Fruit fly (Drosophila melanogaster) whole organism, adult: ENCODE measurements around the gene x16.
A peak's percentile ranks its signal among the peaks of the same experiment; 100 is the strongest.

Experiments used
- CG11617 ChIP-seq: fragments of 200-800 bp; sonication (Bioruptor generic); optimal IDR thresholded peaks from 2 replicates; lab custom pipeline; 2017; ENCODE audit warnings: mild to moderate bottlenecking, missing biosample characterization, missing genetic modification reagents, missing genetic modification characterization
- CG12768 ChIP-seq: fragments of 200-800 bp; sonication (Bioruptor generic); optimal IDR thresholded peaks from 2 replicates; lab custom pipeline; 2017; ENCODE audit warnings: missing biosample characterization, missing genetic modification characterization, mild to moderate bottlenecking, moderate library complexity, missing genetic modification reagents
- CG14711 ChIP-seq: fragments of 200-800 bp; sonication (Bioruptor generic); optimal IDR thresholded peaks from 2 replicates; lab custom pipeline; 2018; ENCODE audit warnings: missing biosample characterization, mild to moderate bottlenecking, missing genetic modification characterization, moderate library complexity
- CG1620 ChIP-seq: fragments of 200-800 bp; sonication (Bioruptor generic); optimal IDR thresholded peaks from 2 replicates; lab custom pipeline; 2016; ENCODE audit warnings: missing biosample characterization, missing genetic modification characterization
- CG33017 ChIP-seq: fragments of 200-800 bp; sonication (Bioruptor generic); optimal IDR thresholded peaks from 2 replicates; lab custom pipeline; 2018; ENCODE audit warnings: missing biosample characterization, mild to moderate bottlenecking, missing genetic modification characterization, moderate library complexity
- CG5204 ChIP-seq: fragments of 200-800 bp; sonication (Bioruptor generic); optimal IDR thresholded peaks from 2 replicates; lab custom pipeline; 2016; ENCODE audit warnings: missing biosample characterization, missing genetic modification characterization
- CG7045 ChIP-seq: fragments of 200-800 bp; sonication (Bioruptor generic); optimal IDR thresholded peaks from 2 replicates; lab custom pipeline; 2017; ENCODE audit warnings: missing biosample characterization, mild to moderate bottlenecking, missing genetic modification characterization
- CG7101 ChIP-seq: fragments of 200-800 bp; sonication (Bioruptor generic); optimal IDR thresholded peaks from 2 replicates; lab custom pipeline; 2018; ENCODE audit warnings: missing biosample characterization, mild to moderate bottlenecking, missing genetic modification characterization, moderate library complexity
- Clk ChIP-seq: fragments of 200-800 bp; sonication (Bioruptor generic); optimal IDR thresholded peaks from 2 replicates; lab custom pipeline; 2017; ENCODE audit warnings: missing biosample characterization, missing genetic modification characterization
- Crg-1 ChIP-seq: fragments of 200-800 bp; sonication (Bioruptor generic); optimal IDR thresholded peaks from 2 replicates; lab custom pipeline; 2016; ENCODE audit warnings: missing biosample characterization, missing genetic modification characterization
- Hr96 ChIP-seq: fragments of 200-800 bp; sonication (Bioruptor generic); optimal IDR thresholded peaks from 2 replicates; lab custom pipeline; 2016; ENCODE audit warnings: missing biosample characterization, missing genetic modification characterization
- Mnt ChIP-seq: fragments of 200-800 bp; sonication (Bioruptor generic); optimal IDR thresholded peaks from 2 replicates; lab custom pipeline; 2016; ENCODE audit warnings: missing biosample characterization, mild to moderate bottlenecking, missing genetic modification characterization
- bab1 ChIP-seq: fragments of 200-800 bp; sonication (Bioruptor generic); optimal IDR thresholded peaks from 3 replicates; lab custom pipeline; 2019; ENCODE audit warnings: missing biosample characterization, mild to moderate bottlenecking, missing genetic modification characterization, moderate library complexity
- cic ChIP-seq: fragments of 200-800 bp; sonication (Bioruptor generic); optimal IDR thresholded peaks from 2 replicates; lab custom pipeline; 2017; ENCODE audit warnings: missing biosample characterization, mild to moderate bottlenecking, missing genetic modification characterization, moderate library complexity
- cnc ChIP-seq, 2 experiments: fragments of >200 bp; optimal IDR thresholded peaks; 2 replicates each; lab custom pipeline; 2017
- kay ChIP-seq: fragments of 200-800 bp; sonication (Bioruptor generic); peaks from one replicate; lab custom pipeline; 2016; ENCODE audit warnings: missing biosample characterization, missing genetic modification characterization, borderline replicate concordance
- ovo ChIP-seq: fragments of 200-800 bp; sonication (Bioruptor generic); optimal IDR thresholded peaks from 2 replicates; lab custom pipeline; 2016; ENCODE audit warnings: missing biosample characterization, missing genetic modification characterization
- pad ChIP-seq: fragments of 200-800 bp; sonication (Bioruptor generic); optimal IDR thresholded peaks from 3 replicates; lab custom pipeline; 2017; ENCODE audit warnings: missing biosample characterization, missing genetic modification characterization, mild to moderate bottlenecking, moderate library complexity, missing genetic modification reagents
- tj ChIP-seq: fragments of 200-800 bp; sonication (Bioruptor generic); optimal IDR thresholded peaks from 3 replicates; lab custom pipeline; 2017; ENCODE audit warnings: missing biosample characterization, mild to moderate bottlenecking, missing genetic modification characterization, moderate library complexity
- toe ChIP-seq: fragments of 200-800 bp; sonication (Bioruptor generic); optimal IDR thresholded peaks from 2 replicates; lab custom pipeline; 2016; ENCODE audit warnings: missing biosample characterization, missing genetic modification characterization

Gene x16

DNA sequence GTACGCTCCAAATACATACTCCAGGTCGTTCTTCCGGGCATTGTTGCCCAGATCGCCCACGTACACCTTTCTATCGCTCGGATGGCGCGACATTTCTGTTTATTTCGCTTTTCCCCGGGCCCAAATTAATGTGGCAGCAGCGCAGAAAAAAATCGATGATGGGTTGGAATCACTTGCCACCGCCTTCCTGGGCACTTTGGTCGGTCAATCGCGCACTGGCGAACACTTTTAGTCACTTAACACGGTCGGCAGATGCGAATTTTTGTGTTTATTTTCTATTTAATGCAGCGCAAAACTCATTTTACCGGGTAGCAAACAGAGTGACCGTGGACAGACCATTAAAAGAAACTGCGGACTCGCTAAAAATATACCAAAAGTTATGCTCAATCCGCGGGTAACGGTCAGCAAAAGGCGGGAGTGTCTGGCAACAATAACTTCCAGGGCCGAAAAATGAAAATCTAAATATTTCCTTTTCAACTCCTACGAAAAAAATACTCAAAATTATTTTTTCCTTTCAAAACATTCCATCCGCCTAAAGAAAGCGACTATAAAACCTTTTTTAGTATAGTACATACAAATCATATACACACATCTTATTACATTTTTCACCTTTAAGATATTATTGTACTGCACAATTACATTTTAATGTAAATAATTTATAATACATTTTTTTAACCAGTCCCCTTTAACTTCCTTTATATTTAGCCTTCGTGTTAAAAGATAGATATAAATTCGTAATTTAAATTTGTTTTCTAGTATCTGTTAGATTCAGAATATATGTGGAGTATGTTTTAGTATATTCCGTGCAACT lies at the start of gene x16:
Gene x16 (minus strand): TSS at position 361 of the 811 bp plus-strand sequence.
- TF ChIP-seq kay (GFP tag; lab: Kevin White, UChicago): no peak
- no peak for TF ChIP-seq cic (GFP tag; lab: Kevin White, UChicago)
- TF ChIP-seq CG7045 (GFP tag; lab: Kevin White, UChicago): no peak
- TF ChIP-seq Clk (GFP tag; lab: Kevin White, UChicago): no peak
- TF ChIP-seq bab1 (GFP tag; lab: Kevin White, UChicago): no peak
- TF ChIP-seq CG11617 (GFP tag; lab: Kevin White, UChicago): no peak
- TF ChIP-seq toe (GFP tag; lab: Kevin White, UChicago): no peak
- TF ChIP-seq cnc (optimal IDR thresholded peaks at IDR 0.05; lab: Kevin White, UChicago): no peak
- no peak for TF ChIP-seq CG7101 (tag; lab: Kevin White, UChicago)
- TF ChIP-seq Mnt (GFP tag; lab: Kevin White, UChicago): no peak
- no peak for TF ChIP-seq CG14711 (tag; lab: Kevin White, UChicago)
- TF ChIP-seq CG12768 (GFP tag; lab: Kevin White, UChicago): no peak
- TF ChIP-seq CG33017 (tag; lab: Kevin White, UChicago): no peak
- no peak for TF ChIP-seq pad (GFP tag; lab: Kevin White, UChicago)
- no peak for TF ChIP-seq tj
- no peak for TF ChIP-seq CG5204 (GFP tag; lab: Kevin White, UChicago)
- no peak for TF ChIP-seq Crg-1 (GFP tag; lab: Kevin White, UChicago)

- TF ChIP-seq Clk (GFP tag; lab: Kevin White, UChicago): no peak
- TF ChIP-seq CG14711 (tag; lab: Kevin White, UChicago): peak; percentile 2
- no peak for TF ChIP-seq ovo (GFP tag; lab: Kevin White, UChicago)
- no peak for TF ChIP-seq toe (GFP tag; lab: Kevin White, UChicago)
- no peak for TF ChIP-seq Hr96 (GFP tag; lab: Kevin White, UChicago)
- peak; percentile 24 for TF ChIP-seq CG33017 (tag; lab: Kevin White, UChicago)
- no peak for TF ChIP-seq CG1620 (GFP tag; lab: Kevin White, UChicago)
- peak; percentile 51 for TF ChIP-seq CG11617 (GFP tag; lab: Kevin White, UChicago)
- TF ChIP-seq kay (GFP tag; lab: Kevin White, UChicago): no peak
- TF ChIP-seq bab1 (GFP tag; lab: Kevin White, UChicago): peak; percentile 29
- no peak for TF ChIP-seq cic (GFP tag; lab: Kevin White, UChicago)
- peak; percentile 40 for TF ChIP-seq pad (GFP tag; lab: Kevin White, UChicago)
- peak; percentile 36 for TF ChIP-seq tj
- TF ChIP-seq CG5204 (GFP tag; lab: Kevin White, UChicago): no peak
- no peak for TF ChIP-seq Mnt (GFP tag; lab: Kevin White, UChicago)
- TF ChIP-seq CG12768 (GFP tag; lab: Kevin White, UChicago): no peak
- no peak for TF ChIP-seq Crg-1 (GFP tag; lab: Kevin White, UChicago)
- TF ChIP-seq CG7101 (tag; lab: Kevin White, UChicago): peak; percentile 28
- no peak for TF ChIP-seq CG7045 (GFP tag; lab: Kevin White, UChicago)
- no peak for TF ChIP-seq cnc (optimal IDR thresholded peaks at IDR 0.05; lab: Kevin White, UChicago)
Observed at dm6 chr2L:6968013-6968517, 48.1 kb upstream of the x16 start.

- TF ChIP-seq CG7101 (tag; lab: Kevin White, UChicago) (no peak), Crg-1 (GFP tag; lab: Kevin White, UChicago) (no peak), CG33017 (tag; lab: Kevin White, UChicago) (no peak), CG5204 (GFP tag; lab: Kevin White, UChicago) (no peak), cic (GFP tag; lab: Kevin White, UChicago) (no peak), Hr96 (GFP tag; lab: Kevin White, UChicago) (peak; percentile 72), kay (GFP tag; lab: Kevin White, UChicago) (no peak), CG12768 (GFP tag; lab: Kevin White, UChicago) (no peak), bab1 (GFP tag; lab: Kevin White, UChicago) (peak; percentile 11), Clk (GFP tag; lab: Kevin White, UChicago) (peak; percentile 14), pad (GFP tag; lab: Kevin White, UChicago) (peak; percentile 22), ovo (GFP tag; lab: Kevin White, UChicago) (no peak), CG1620 (GFP tag; lab: Kevin White, UChicago) (no peak), Mnt (GFP tag; lab: Kevin White, UChicago) (peak; percentile 37), CG14711 (tag; lab: Kevin White, UChicago) (no peak), toe (GFP tag; lab: Kevin White, UChicago) (no peak), CG11617 (GFP tag; lab: Kevin White, UChicago) (no peak), cnc (optimal IDR thresholded peaks at IDR 0.05; lab: Kevin White, UChicago) (no peak), CG7045 (GFP tag; lab: Kevin White, UChicago) (no peak), tj (no peak)
Observed at dm6 chr2L:6967422-6968012, 47.5 kb upstream of the x16 start, which contains the start of gene Sumo. Gene Sumo, minus strand, starts transcription at chr2L:6967644.

- TF ChIP-seq tj: peak; percentile 4
- no peak for TF ChIP-seq CG7045 (GFP tag; lab: Kevin White, UChicago)
Observed at dm6 chr2L:6966309-6966708, 46.3 kb upstream of the x16 start.

DNA sequence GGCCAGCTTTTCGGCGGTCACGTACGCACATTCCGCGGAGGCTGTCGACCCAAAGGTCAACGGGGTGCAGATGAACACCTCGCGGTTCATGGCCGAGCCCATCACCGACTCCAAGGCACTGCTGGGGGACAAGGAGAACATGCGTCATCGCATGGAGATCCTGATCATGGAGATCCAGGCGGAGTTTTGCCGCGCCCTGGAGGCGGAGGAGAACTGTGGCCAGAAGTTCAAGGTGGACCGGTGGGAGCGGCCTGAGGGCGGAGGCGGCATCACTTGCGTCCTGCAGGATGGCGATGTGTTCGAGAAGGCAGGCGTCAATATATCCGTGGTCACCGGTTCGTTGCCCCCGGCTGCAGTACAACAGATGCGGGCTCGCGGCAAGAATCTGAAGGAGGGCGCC lies 44.6 kb upstream of the x16 start:
- TF ChIP-seq toe (GFP tag; lab: Kevin White, UChicago) (no peak), cnc (optimal IDR thresholded peaks at IDR 0.05; lab: Kevin White, UChicago) (no peak), Mnt (GFP tag; lab: Kevin White, UChicago) (no peak), CG33017 (tag; lab: Kevin White, UChicago) (no peak), CG1620 (GFP tag; lab: Kevin White, UChicago) (no peak), CG5204 (GFP tag; lab: Kevin White, UChicago) (no peak), pad (GFP tag; lab: Kevin White, UChicago) (no peak)
